Worm (Caenorhabditis elegans) whole organism, L4/young adult: ENCODE results near the gene tsp-13.

Experiments
- W03F9.2 ChIP-seq: fragments of 150-350 bp; optimal IDR thresholded peaks from 2 replicates; lab custom pipeline; 2014; ENCODE audit warnings: missing biosample characterization, missing genetic modification characterization
- dao-5 ChIP-seq: sonication (generic microtip); optimal IDR thresholded peaks from 2 replicates; lab custom pipeline; 2016; ENCODE audit warnings: missing genotype, missing genetic modification characterization, moderate library complexity, missing compliant biosample characterization
- him-1 ChIP-seq: sonication (generic microtip); optimal IDR thresholded peaks from 2 replicates; lab custom pipeline; 2016; ENCODE audit warnings: missing genotype, missing genetic modification reagents, missing genetic modification characterization, missing compliant biosample characterization

tsp-13 gene

ce11 chrV:19153806-19154205, at the start of gene tsp-13:
Gene tsp-13, plus strand, starts transcription at chrV:19154106.
- TF ChIP-seq W03F9.2, result no peak
- TF ChIP-seq dao-5 (tag; lab: Kevin White, UChicago), result no peak
- no peak for TF ChIP-seq him-1 (tag; lab: Kevin White, UChicago)

ce11 chrV:19107065-19107464, 46.8 kb upstream of the tsp-13 start:
- TF ChIP-seq him-1 (tag; lab: Kevin White, UChicago) (no peak), W03F9.2 (no peak), dao-5 (tag; lab: Kevin White, UChicago) (no peak)

ce11 chrV:19116872-19117372, 37.0 kb upstream of the tsp-13 start:
- no peak for TF ChIP-seq dao-5 (tag; lab: Kevin White, UChicago)
- no peak for TF ChIP-seq W03F9.2
- no peak for TF ChIP-seq him-1 (tag; lab: Kevin White, UChicago)

ce11 chrV:19118312-19118711, 35.6 kb upstream of the tsp-13 start, which contains the start of gene pro-3:
Gene pro-3, minus strand, starts transcription at chrV:19118412.
- no peak for TF ChIP-seq W03F9.2
- TF ChIP-seq dao-5 (tag; lab: Kevin White, UChicago), result no peak
- no peak for TF ChIP-seq him-1 (tag; lab: Kevin White, UChicago)

- TF ChIP-seq dao-5 (tag; lab: Kevin White, UChicago) (no peak), W03F9.2 (no peak), him-1 (tag; lab: Kevin White, UChicago) (no peak)
These were observed 34.6 kb upstream of the tsp-13 start, which contains the start of gene Y39B6A.13 for ce11 chrV:19119260-19119659. Gene Y39B6A.13, minus strand, starts transcription at chrV:19119425.

ce11 chrV:19120743-19121642, 32.9 kb upstream of the tsp-13 start:
- TF ChIP-seq dao-5 (tag; lab: Kevin White, UChicago) (no peak), him-1 (tag; lab: Kevin White, UChicago) (no peak), W03F9.2 (no peak)

- TF ChIP-seq dao-5 (tag; lab: Kevin White, UChicago) (no peak), him-1 (tag; lab: Kevin White, UChicago) (no peak), W03F9.2 (no peak)
These were observed 29.3 kb upstream of the tsp-13 start, which contains the start of gene bed-1 for ce11 chrV:19124586-19124985. Gene bed-1, minus strand, starts transcription at chrV:19124922.

ce11 chrV:19125253-19125652, 28.7 kb upstream of the tsp-13 start:
- TF ChIP-seq him-1 (tag; lab: Kevin White, UChicago) (no peak), W03F9.2 (no peak), dao-5 (tag; lab: Kevin White, UChicago) (no peak)

ce11 chrV:19125812-19126211, 28.1 kb upstream of the tsp-13 start:
- TF ChIP-seq him-1 (tag; lab: Kevin White, UChicago) (peak; percentile 49), dao-5 (tag; lab: Kevin White, UChicago) (peak; percentile 50), W03F9.2 (no peak)

- TF ChIP-seq W03F9.2, result no peak
- TF ChIP-seq him-1 (tag; lab: Kevin White, UChicago), result no peak
- no peak for TF ChIP-seq dao-5 (tag; lab: Kevin White, UChicago)
These were observed 26.7 kb upstream of the tsp-13 start, which contains the start of gene dyf-17 for ce11 chrV:19127225-19127624. Gene dyf-17, plus strand, starts transcription at chrV:19127525.

- no peak for TF ChIP-seq him-1 (tag; lab: Kevin White, UChicago)
- TF ChIP-seq W03F9.2, result no peak
- no peak for TF ChIP-seq dao-5 (tag; lab: Kevin White, UChicago)
These were observed 24.3 kb upstream of the tsp-13 start for ce11 chrV:19129497-19130212.

ce11 chrV:19131848-19132401, 22.0 kb upstream of the tsp-13 start:
- TF ChIP-seq W03F9.2, result no peak
- TF ChIP-seq him-1 (tag; lab: Kevin White, UChicago), result no peak
- TF ChIP-seq dao-5 (tag; lab: Kevin White, UChicago), result no peak

ce11 chrV:19133507-19133906, 20.4 kb upstream of the tsp-13 start, which contains the start of gene Y39B6A.10:
Gene Y39B6A.10, minus strand, starts transcription at chrV:19133607.
- TF ChIP-seq dao-5 (tag; lab: Kevin White, UChicago), result no peak
- TF ChIP-seq him-1 (tag; lab: Kevin White, UChicago), result no peak
- no peak for TF ChIP-seq W03F9.2
